Worm (Caenorhabditis elegans) whole organism, L1 larva: ENCODE results near the gene srd-56.

Experiments used
- F16B12.6 ChIP-seq: fragments of 150-350 bp; optimal IDR thresholded peaks from 2 replicates; lab custom pipeline; 2014; ENCODE audit warnings: missing biosample characterization, missing genetic modification characterization
- fos-1 ChIP-seq: fragments of 150-350 bp; optimal IDR thresholded peaks from 2 replicates; lab custom pipeline; 2014; ENCODE audit warnings: missing biosample characterization, missing genetic modification characterization
- unc-62 ChIP-seq: fragments of 150-350 bp; optimal IDR thresholded peaks from 2 replicates; lab custom pipeline; 2014; ENCODE audit warnings: missing biosample characterization, missing genetic modification reagents, missing genetic modification characterization
- unc-86 ChIP-seq: sonication (generic microtip); optimal IDR thresholded peaks from 2 replicates; lab custom pipeline; 2016; ENCODE audit warnings: missing genetic modification characterization, missing compliant biosample characterization

- no peak for TF ChIP-seq F16B12.6 (tag; lab: Kevin White, UChicago)
- TF ChIP-seq fos-1 (tag; lab: Kevin White, UChicago): no peak
- no peak for TF ChIP-seq unc-62 (GFP tag; lab: Kevin White, UChicago)
- TF ChIP-seq unc-86 (tag; lab: Kevin White, UChicago): no peak
Measured at ce11 chrII:7205388-7205787, 2.4 kb upstream of the srd-56 start, which contains the start of gene srd-59.
